Worm (Caenorhabditis elegans): Measurements from ENCODE around the gene F14D7.6.

DNA sequence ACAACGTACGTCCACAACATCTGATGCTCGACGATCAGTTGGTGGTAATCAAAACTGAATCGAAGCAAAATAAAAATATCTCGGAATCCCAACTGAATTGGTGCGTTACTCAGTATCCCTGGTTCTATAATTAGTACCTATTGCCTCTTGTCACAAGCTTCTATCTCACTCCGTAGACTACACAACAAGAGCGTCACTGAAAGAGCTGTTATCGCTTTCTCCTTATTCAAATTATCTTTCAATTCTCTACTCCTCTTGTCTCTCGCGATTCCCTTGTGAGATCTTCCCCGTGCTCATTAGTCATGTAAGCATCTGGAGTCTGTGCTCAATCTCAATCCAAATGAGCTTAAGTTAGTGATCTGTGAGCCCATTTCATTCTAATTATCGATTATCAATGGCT is 35.4 kb downstream of the F14D7.6 start, which contains the start of gene srm-6:
- TF ChIP-seq unc-39 (tag; optimal IDR thresholded peaks at IDR 0.05): no peak
- no peak for TF ChIP-seq lsy-2 (tag; optimal IDR thresholded peaks at IDR 0.05)
- no peak for TF ChIP-seq lin-13 (tag; optimal IDR thresholded peaks at IDR 0.05)
- TF ChIP-seq tbx-8 (GFP tag; optimal IDR thresholded peaks at IDR 0.05): no peak
- no peak for TF ChIP-seq nhr-12 (tag; optimal IDR thresholded peaks at IDR 0.05)
- TF ChIP-seq unc-62 (GFP tag; optimal IDR thresholded peaks at IDR 0.05): no peak
- TF ChIP-seq pha-4 (tag; optimal IDR thresholded peaks at IDR 0.05): no peak
